Worm (Caenorhabditis elegans): ENCODE measurements around the gene R12C12.7.
A peak's percentile ranks its signal among the peaks of the same experiment; 100 is the strongest.

R12C12.7 gene

ce11 chrII:6097441-6097840 lies 41.7 kb upstream of the R12C12.7 start, which contains the start of the genes tpp-2 and rbbp-5 (continued):
- TF ChIP-seq Y116A8C.19 (tag; optimal IDR thresholded peaks at IDR 0.05; ENCODE audit: borderline replicate concordance) (no peak), lin-35 (GFP tag; optimal IDR thresholded peaks at IDR 0.05) (peak; percentile 60 to 71), lir-3 (tag; optimal IDR thresholded peaks at IDR 0.05; ENCODE audit: poor library complexity) (peak; percentile 89), aly-2 (tag; optimal IDR thresholded peaks at IDR 0.05) (no peak), fkh-8 (tag; optimal IDR thresholded peaks at IDR 0.05) (peak; percentile 53), lin-15B (tag; optimal IDR thresholded peaks at IDR 0.05) (peak; percentile 6), ztf-11 (tag; optimal IDR thresholded peaks at IDR 0.05) (peak in 1 of 2 experiments; percentile 82), hlh-17 (GFP tag; optimal IDR thresholded peaks at IDR 0.05; ENCODE audit: borderline replicate concordance) (no peak), grh-1 (GFP tag; IDR thresholded peaks at IDR 0.05) (no peak), nhr-71 (tag; optimal IDR thresholded peaks at IDR 0.05) (peak; percentile 78), elt-3 (tag; optimal IDR thresholded peaks at IDR 0.05) (peak in 1 of 6 experiments; percentile 0)

ce11 chrII:6091380-6091779 lies 35.6 kb upstream of the R12C12.7 start, which contains the start of the genes fbf-2 and nspg-3:
fbf-2 (minus strand) TSS chrII:6091480.
nspg-3 (plus strand) TSS chrII:6091767.
- no peak for TF ChIP-seq tlp-1 (tag; optimal IDR thresholded peaks at IDR 0.05)
- no peak for TF ChIP-seq nhr-47 (tag; optimal IDR thresholded peaks at IDR 0.05)
- no peak for TF ChIP-seq ceh-90 (tag; optimal IDR thresholded peaks at IDR 0.05)
- TF ChIP-seq ces-1 (GFP tag; optimal IDR thresholded peaks at IDR 0.05), result no peak
- TF ChIP-seq C04F5.9 (tag; optimal IDR thresholded peaks at IDR 0.05), result no peak
- TF ChIP-seq ceh-8 (GFP tag; optimal IDR thresholded peaks at IDR 0.05), result no peak
- no peak for TF ChIP-seq aha-1 (tag; optimal IDR thresholded peaks at IDR 0.05)
- TF ChIP-seq efl-1 (optimal IDR thresholded peaks at IDR 0.05), result no peak
- no peak for TF ChIP-seq efl-1 (GFP tag; optimal IDR thresholded peaks at IDR 0.05 in 1 of 2)
- TF ChIP-seq pax-3 (tag; optimal IDR thresholded peaks at IDR 0.05), result no peak
- TF ChIP-seq lin-39 (tag; optimal IDR thresholded peaks at IDR 0.05), result no peak
- no peak for TF ChIP-seq tbx-2 (tag; optimal IDR thresholded peaks at IDR 0.05)
- TF ChIP-seq nhr-19 (GFP tag; conservative IDR thresholded peaks at IDR 0.05), result no peak
- no peak for TF ChIP-seq skn-1 (tag; optimal IDR thresholded peaks at IDR 0.05)
- TF ChIP-seq ama-1 (optimal IDR thresholded peaks at IDR 0.05), result no peak
- TF ChIP-seq mep-1 (tag; optimal IDR thresholded peaks at IDR 0.05), result no peak
- no peak for TF ChIP-seq unc-98 (GFP tag; IDR thresholded peaks at IDR 0.05)
- TF ChIP-seq elt-3 (tag; optimal IDR thresholded peaks at IDR 0.05), result no peak
- no peak for TF ChIP-seq unc-130 (tag; optimal IDR thresholded peaks at IDR 0.05)
- no peak for TF ChIP-seq nhr-85 (tag)

ce11 chrII:6082620-6083019 lies 26.8 kb upstream of the R12C12.7 start, which contains the start of gene F21H12.3:
F21H12.3 (plus strand) TSS chrII:6082920.
- TF ChIP-seq nhr-11 (tag; optimal IDR thresholded peaks at IDR 0.05), result no peak
- TF ChIP-seq ztf-11 (tag; optimal IDR thresholded peaks at IDR 0.05), result no peak
- no peak for TF ChIP-seq unc-130 (tag; optimal IDR thresholded peaks at IDR 0.05)
- TF ChIP-seq ama-1 (optimal IDR thresholded peaks at IDR 0.05), result no peak
- TF ChIP-seq lin-13 (GFP tag; optimal IDR thresholded peaks at IDR 0.05), result no peak
- TF ChIP-seq dsc-1 (tag; optimal IDR thresholded peaks at IDR 0.05), result no peak
- no peak for TF ChIP-seq pqm-1 (tag; optimal IDR thresholded peaks at IDR 0.05)
- no peak for TF ChIP-seq nhr-76 (tag; optimal IDR thresholded peaks at IDR 0.05)
- no peak for TF ChIP-seq Y116A8C.19 (tag; optimal IDR thresholded peaks at IDR 0.05; ENCODE audit: borderline replicate concordance)
- TF ChIP-seq aha-1 (tag; optimal IDR thresholded peaks at IDR 0.05), result no peak
- no peak for TF ChIP-seq nhr-84 (tag; optimal IDR thresholded peaks at IDR 0.05)
- TF ChIP-seq C34B4.2 (tag; optimal IDR thresholded peaks at IDR 0.05), result no peak
- no peak for TF ChIP-seq xbp-1 (tag; optimal IDR thresholded peaks at IDR 0.05)
- no peak for TF ChIP-seq C16A3.4 (tag; optimal IDR thresholded peaks at IDR 0.05)
- no peak for TF ChIP-seq nhr-85 (tag)

- TF ChIP-seq ama-1 (optimal IDR thresholded peaks at IDR 0.05), result no peak
- no peak for TF ChIP-seq nhr-77 (tag; optimal IDR thresholded peaks at IDR 0.05)
These were observed 25.0 kb upstream of the R12C12.7 start, which contains the start of gene fbf-1 for ce11 chrII:6080743-6081142. fbf-1 (minus strand) TSS chrII:6080843.
